Fruit fly (Drosophila melanogaster): ENCODE results near the gene CG31076.

CG31076 gene

DNA sequence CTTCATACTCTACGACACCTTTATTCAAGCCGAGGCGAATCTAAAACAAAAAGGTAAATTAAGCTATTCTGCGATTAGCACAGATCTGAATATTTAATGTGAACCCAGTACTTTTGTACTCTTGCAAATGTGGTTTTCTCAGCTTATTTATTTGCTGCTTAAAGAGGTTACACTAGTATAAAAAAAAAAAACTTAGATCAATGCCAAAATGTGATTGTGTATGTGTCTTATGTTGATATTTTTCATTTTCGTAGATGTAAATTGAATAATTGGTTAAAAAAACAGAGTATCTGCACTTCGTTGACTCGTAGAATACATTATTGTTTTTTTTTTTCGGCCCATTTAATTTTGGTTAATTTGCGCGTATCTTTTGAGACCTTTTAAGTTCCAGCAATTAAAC lies 19.9 kb downstream of the CG31076 start:
- TF ChIP-seq Eip93F (GFP tag; optimal IDR thresholded peaks at IDR 0.05), result no peak
- no peak for TF ChIP-seq CG11762 (GFP tag; optimal IDR thresholded peaks at IDR 0.05; ENCODE audit: insufficient read depth)
- TF ChIP-seq Hr39 (GFP tag; optimal IDR thresholded peaks at IDR 0.05), result no peak
- no peak for TF ChIP-seq CG10669 (GFP tag; optimal IDR thresholded peaks at IDR 0.05)
- TF ChIP-seq CG8632 (GFP tag; optimal IDR thresholded peaks at IDR 0.05), result no peak
- TF ChIP-seq CG8319 (GFP tag; optimal IDR thresholded peaks at IDR 0.05), result no peak
- no peak for TF ChIP-seq CG6854 (GFP tag; optimal IDR thresholded peaks at IDR 0.05)
- no peak for TF ChIP-seq Blimp-1 (GFP tag; optimal IDR thresholded peaks at IDR 0.05)
- TF ChIP-seq CG7368 (GFP tag; optimal IDR thresholded peaks at IDR 0.05), result no peak
- TF ChIP-seq CG3919 (GFP tag; optimal IDR thresholded peaks at IDR 0.05), result no peak
- no peak for TF ChIP-seq eg (GFP tag; IDR thresholded peaks at IDR 0.05)
- TF ChIP-seq vri (GFP tag; optimal IDR thresholded peaks at IDR 0.05), result no peak
- no peak for TF ChIP-seq topi (GFP tag; optimal IDR thresholded peaks at IDR 0.05)
- no peak for TF ChIP-seq net (GFP tag; optimal IDR thresholded peaks at IDR 0.05)
- no peak for TF ChIP-seq fd59A (GFP tag; optimal IDR thresholded peaks at IDR 0.05)
- no peak for TF ChIP-seq CG11294 (GFP tag; IDR thresholded peaks at IDR 0.05)
- no peak for TF ChIP-seq pdm3 (GFP tag; optimal IDR thresholded peaks at IDR 0.05)
- TF ChIP-seq dac (GFP tag; optimal IDR thresholded peaks at IDR 0.05), result no peak
- TF ChIP-seq salr (GFP tag; optimal IDR thresholded peaks at IDR 0.05), result no peak

DNA sequence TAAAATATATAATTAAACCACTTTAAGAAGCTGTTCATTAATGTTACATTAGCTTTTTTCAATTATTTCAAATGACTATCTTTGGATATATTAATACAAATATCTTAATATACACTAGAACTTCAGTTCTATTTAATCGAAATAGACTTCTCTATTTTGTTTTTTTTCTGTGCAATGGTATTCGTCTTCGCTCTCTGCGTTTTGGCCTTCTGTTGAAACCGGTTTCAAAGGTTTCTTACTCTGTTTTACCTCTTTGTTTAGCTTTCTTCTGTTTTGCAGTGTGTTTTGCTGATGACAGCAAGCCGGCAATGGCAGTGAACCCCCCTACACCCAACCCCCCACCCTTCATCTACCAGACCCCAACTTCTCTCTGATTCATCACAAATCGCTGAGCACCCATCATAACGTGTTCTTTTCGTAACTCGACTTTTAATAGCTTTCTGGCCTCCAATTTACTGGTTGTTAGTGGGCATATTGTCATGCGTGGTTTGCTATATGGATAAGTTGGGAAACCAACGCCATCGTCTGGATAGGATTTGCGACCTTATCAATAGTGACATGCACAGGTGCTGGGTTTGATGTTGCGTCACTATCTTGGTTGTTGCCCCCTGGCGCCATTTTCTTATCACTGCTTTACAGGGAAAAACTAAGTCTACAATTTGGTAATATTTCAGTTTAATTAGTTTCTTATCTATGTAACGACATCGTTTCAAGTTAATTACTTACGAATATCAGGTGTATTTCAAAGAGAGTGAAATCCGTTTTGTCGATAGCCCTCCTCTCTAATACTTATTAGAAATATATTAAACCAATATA lies 20.6 kb downstream of the CG31076 start:
- no peak for TF ChIP-seq salr (GFP tag; optimal IDR thresholded peaks at IDR 0.05)
- peak; percentile 1 for TF ChIP-seq CG34406 (GFP tag; optimal IDR thresholded peaks at IDR 0.05)
- peak; percentile 30 for TF ChIP-seq CG6276 (GFP tag; optimal IDR thresholded peaks at IDR 0.05)
- TF ChIP-seq CG8119 (GFP tag; IDR thresholded peaks at IDR 0.05), result peak; percentile 75
- no peak for TF ChIP-seq fd59A (GFP tag; optimal IDR thresholded peaks at IDR 0.05)
- TF ChIP-seq vri (GFP tag; optimal IDR thresholded peaks at IDR 0.05), result peak; percentile 36
- no peak for TF ChIP-seq lz (GFP tag; optimal IDR thresholded peaks at IDR 0.05)
- peak; percentile 37 for TF ChIP-seq esn (GFP tag; optimal IDR thresholded peaks at IDR 0.05)
- TF ChIP-seq CG8632 (GFP tag; optimal IDR thresholded peaks at IDR 0.05), result peak; percentile 28
- no peak for TF ChIP-seq Hr39 (GFP tag; optimal IDR thresholded peaks at IDR 0.05)
- TF ChIP-seq Sox102F (GFP tag; optimal IDR thresholded peaks at IDR 0.05), result no peak
- TF ChIP-seq CG8319 (GFP tag; optimal IDR thresholded peaks at IDR 0.05), result peak; percentile 3
- TF ChIP-seq CG15336 (GFP tag; IDR thresholded peaks at IDR 0.05), result peak; percentile 61; the same call in 1 of the 2 replicates
- peak; percentile 65; the same call in 2 of the 3 replicates for TF ChIP-seq CG6163 (GFP tag; IDR thresholded peaks at IDR 0.05)
- TF ChIP-seq CG10631 (GFP tag; optimal IDR thresholded peaks at IDR 0.05), result peak; percentile 27
- peak in 1 of 2 experiments; percentile 10 for TF ChIP-seq ss (GFP tag; optimal IDR thresholded peaks at IDR 0.05)
- peak; percentile 83 for TF ChIP-seq Eip78C (GFP tag)
- peak; percentile 38 for TF ChIP-seq fkh (GFP tag; optimal IDR thresholded peaks at IDR 0.05)
- TF ChIP-seq svp (GFP tag), result peak; percentile 28

DNA sequence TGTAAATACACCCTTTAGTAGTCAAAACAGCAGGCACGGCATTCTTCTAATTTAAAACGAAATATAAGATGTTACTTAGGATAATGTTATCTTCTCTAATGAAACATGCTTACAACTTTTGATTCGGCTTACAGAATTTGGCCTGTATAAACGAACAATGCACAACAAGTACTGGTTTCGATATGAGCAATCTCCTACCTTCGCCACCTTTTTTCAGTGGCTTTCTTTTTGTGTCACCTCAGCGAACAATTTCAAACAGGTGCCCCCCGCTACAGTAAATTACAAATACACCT lies 21.4 kb downstream of the CG31076 start:
- TF ChIP-seq svp (GFP tag) (peak; percentile 71), acj6 (GFP tag; optimal IDR thresholded peaks at IDR 0.05) (peak; percentile 23), CG31627 (GFP tag; optimal IDR thresholded peaks at IDR 0.05) (no peak), dsx (GFP tag; optimal IDR thresholded peaks at IDR 0.05; ENCODE audit: poor library complexity, severe bottlenecking) (no peak), CG11902 (GFP tag; optimal IDR thresholded peaks at IDR 0.05) (no peak), fd59A (GFP tag; optimal IDR thresholded peaks at IDR 0.05) (no peak), lz (GFP tag; optimal IDR thresholded peaks at IDR 0.05) (no peak), CG34406 (GFP tag; optimal IDR thresholded peaks at IDR 0.05) (peak; percentile 21), Met (GFP tag; optimal IDR thresholded peaks at IDR 0.05) (no peak), Ets21C (GFP tag; optimal IDR thresholded peaks at IDR 0.05) (no peak), eg (GFP tag; IDR thresholded peaks at IDR 0.05) (no peak), Sox102F (GFP tag; optimal IDR thresholded peaks at IDR 0.05) (no peak), CG8632 (GFP tag; optimal IDR thresholded peaks at IDR 0.05) (no peak), fd85E (GFP tag; optimal IDR thresholded peaks at IDR 0.05) (no peak), net (GFP tag; optimal IDR thresholded peaks at IDR 0.05) (no peak), Smox (GFP tag; optimal IDR thresholded peaks at IDR 0.05) (no peak), esn (GFP tag; optimal IDR thresholded peaks at IDR 0.05) (peak; percentile 25), CG6163 (GFP tag; IDR thresholded peaks at IDR 0.05) (no peak), CG32006 (GFP tag; optimal IDR thresholded peaks at IDR 0.05) (peak; percentile 26), CG4318 (GFP tag; optimal IDR thresholded peaks at IDR 0.05) (no peak)
